Fruit fly (Drosophila melanogaster) whole organism, wandering third instar larva: ENCODE measurements around the gene pon.

Source experiments
- Abd-B ChIP-seq: fragments of >200 bp; optimal IDR thresholded peaks from 2 replicates; lab custom pipeline; 2017; ENCODE audit warnings: missing biosample characterization, missing genetic modification characterization
- CG32264 ChIP-seq: fragments of 200-800 bp; sonication (Bioruptor generic); optimal IDR thresholded peaks from 2 replicates; lab custom pipeline; 2016; ENCODE audit warnings: missing biosample characterization, missing genetic modification characterization
- CG9705 ChIP-seq: fragments of 200-800 bp; sonication (Bioruptor generic); optimal IDR thresholded peaks from 2 replicates; lab custom pipeline; 2018; ENCODE audit warnings: missing biosample characterization, mild to moderate bottlenecking, missing genetic modification characterization
- CrebA ChIP-seq: fragments of 200-800 bp; sonication (Bioruptor generic); optimal IDR thresholded peaks from 2 replicates; lab custom pipeline; 2016; ENCODE audit warnings: missing biosample characterization, mild to moderate bottlenecking, missing genetic modification characterization, borderline replicate concordance
- Dfd ChIP-seq: fragments of >200 bp; optimal IDR thresholded peaks from 2 replicates; lab custom pipeline; 2017; ENCODE audit warnings: missing biosample characterization, missing genetic modification characterization
- Dif ChIP-seq: fragments of 200-275, 200-300 bp; sonication (Bioruptor generic); optimal IDR thresholded peaks from 2 replicates; lab custom pipeline; 2018; ENCODE audit warnings: missing biosample characterization, missing genetic modification characterization; ENCODE audit not compliant: partially characterized antibody
- GATAd ChIP-seq: sonication (Bioruptor generic); optimal IDR thresholded peaks from 2 replicates; lab custom pipeline; 2016; ENCODE audit warnings: missing biosample characterization, missing genetic modification characterization
- HLH106 ChIP-seq: fragments of 200-800 bp; optimal IDR thresholded peaks from 3 replicates; lab custom pipeline; 2019; ENCODE audit warnings: missing biosample characterization, mild to moderate bottlenecking, missing genetic modification characterization, moderate library complexity
- Hnf4 ChIP-seq: fragments of 200-800 bp; sonication (Bioruptor generic); optimal IDR thresholded peaks from 2 replicates; lab custom pipeline; 2016; ENCODE audit warnings: missing biosample characterization, mild to moderate bottlenecking, missing genetic modification characterization
- Hr78 ChIP-seq: fragments of >200 bp; optimal IDR thresholded peaks from 2 replicates; lab custom pipeline; 2017; ENCODE audit warnings: missing biosample characterization, missing genetic modification characterization
- Hr83 ChIP-seq: fragments of 200-300 bp; sonication (Bioruptor generic); optimal IDR thresholded peaks from 2 replicates; lab custom pipeline; 2016; ENCODE audit warnings: missing biosample characterization, mild to moderate bottlenecking, missing genetic modification characterization, moderate library complexity; ENCODE audit not compliant: poor library complexity, severe bottlenecking
- Jra ChIP-seq: sonication (Bioruptor generic); optimal IDR thresholded peaks from 2 replicates; lab custom pipeline; 2016; ENCODE audit warnings: missing biosample characterization, missing genetic modification characterization
- Mio ChIP-seq: sonication (Bioruptor generic); optimal IDR thresholded peaks from 2 replicates; lab custom pipeline; 2016; ENCODE audit warnings: missing biosample characterization, missing genetic modification characterization
- Myc ChIP-seq: fragments of >200 bp; optimal IDR thresholded peaks from 2 replicates; lab custom pipeline; 2017
- N ChIP-seq: fragments of >200 bp; optimal IDR thresholded peaks from 2 replicates; lab custom pipeline; 2018; ENCODE audit warnings: missing biosample characterization, missing external identifiers, missing genetic modification characterization
- OdsH ChIP-seq: fragments of 200-800 bp; sonication (Bioruptor generic); optimal IDR thresholded peaks from 2 replicates; lab custom pipeline; 2016; ENCODE audit warnings: missing biosample characterization, mild to moderate bottlenecking, missing genetic modification characterization
- Rel ChIP-seq, 2 experiments: fragments of 200-800 bp; sonication (Bioruptor generic) in 1 of 2; optimal IDR thresholded peaks; 2 replicates in 1 of 2; 3 replicates in 1 of 2; lab custom pipeline; 2016 to 2019; ENCODE audit warnings: mild to moderate bottlenecking in 2 of 2, missing biosample characterization in 2 of 2, missing genetic modification characterization in 2 of 2, moderate library complexity in 1 of 2
- Sp1 ChIP-seq: fragments of 200-800 bp; sonication (Bioruptor generic); optimal IDR thresholded peaks from 3 replicates; lab custom pipeline; 2019; ENCODE audit warnings: missing biosample characterization, mild to moderate bottlenecking, missing genetic modification characterization, moderate library complexity
- Vsx2 ChIP-seq: fragments of 200-300, 225-300 bp; sonication (Bioruptor generic); optimal IDR thresholded peaks from 2 replicates; lab custom pipeline; 2018; ENCODE audit warnings: missing biosample characterization, missing genetic modification characterization; ENCODE audit not compliant: partially characterized antibody
- br ChIP-seq: fragments of 200-800 bp; sonication (Bioruptor generic); optimal IDR thresholded peaks from 2 replicates; lab custom pipeline; 2016; ENCODE audit warnings: missing biosample characterization, missing genetic modification characterization
- brk ChIP-seq: fragments of 200-800 bp; sonication (Bioruptor generic); optimal IDR thresholded peaks from 2 replicates; lab custom pipeline; 2016; ENCODE audit warnings: missing biosample characterization, mild to moderate bottlenecking, missing genetic modification characterization
- dl ChIP-seq, 2 experiments: fragments of 175-275, 200-275 bp in 1 of 2; fragments of 200-275 bp in 1 of 2; sonication (Bioruptor generic); optimal IDR thresholded peaks; lab custom pipeline; 2018; ENCODE audit warnings: mild to moderate bottlenecking in 2 of 2, missing biosample characterization in 2 of 2, missing genetic modification characterization in 2 of 2, moderate library complexity in 2 of 2; ENCODE audit not compliant: partially characterized antibody in 2 of 2, insufficient read depth in 1 of 2
- dmrt93B ChIP-seq: fragments of 200-800 bp; sonication (Bioruptor generic); optimal IDR thresholded peaks from 2 replicates; lab custom pipeline; 2018; ENCODE audit warnings: missing biosample characterization, mild to moderate bottlenecking, missing genetic modification characterization
- dsf ChIP-seq: sonication (Bioruptor generic); optimal IDR thresholded peaks from 2 replicates; lab custom pipeline; 2016; ENCODE audit warnings: missing biosample characterization, missing genetic modification characterization, borderline replicate concordance
- ey ChIP-seq: fragments of 200-800 bp; sonication (Bioruptor generic); optimal IDR thresholded peaks from 2 replicates; lab custom pipeline; 2016; ENCODE audit warnings: missing biosample characterization, missing genetic modification characterization
- foxo ChIP-seq, 2 experiments: fragments of 200-800 bp; sonication (Bioruptor generic); optimal IDR thresholded peaks; 2 replicates in 1 of 2; 3 replicates in 1 of 2; lab custom pipeline; 2016 to 2017; ENCODE audit warnings: missing biosample characterization in 2 of 2, missing genetic modification characterization in 2 of 2
- fru ChIP-seq: fragments of 200-800 bp; sonication (Bioruptor generic); optimal IDR thresholded peaks from 3 replicates; lab custom pipeline; 2016; ENCODE audit warnings: missing biosample characterization, mild to moderate bottlenecking, missing genetic modification characterization
- h ChIP-seq: fragments of 200-800 bp; sonication (Bioruptor generic); optimal IDR thresholded peaks from 3 replicates; lab custom pipeline; 2016; ENCODE audit warnings: missing biosample characterization, mild to moderate bottlenecking, missing genetic modification characterization
- jim ChIP-seq: fragments of 175-275, 200-325 bp; sonication (Bioruptor generic); optimal IDR thresholded peaks from 2 replicates; lab custom pipeline; 2016; ENCODE audit warnings: missing biosample characterization, mild to moderate bottlenecking, missing genetic modification characterization
- lola ChIP-seq: fragments of >200 bp; optimal IDR thresholded peaks from 2 replicates; lab custom pipeline; 2017; ENCODE audit warnings: missing biosample characterization, missing genetic modification characterization
- pan ChIP-seq: fragments of >200 bp; optimal IDR thresholded peaks from 2 replicates; lab custom pipeline; 2017
- psq ChIP-seq: fragments of 200-800 bp; sonication (Bioruptor generic); optimal IDR thresholded peaks from 3 replicates; lab custom pipeline; 2017; ENCODE audit warnings: missing biosample characterization, mild to moderate bottlenecking, missing genetic modification characterization, moderate library complexity
- rgr ChIP-seq: fragments of 200-800 bp; sonication (Bioruptor generic); optimal IDR thresholded peaks from 3 replicates; lab custom pipeline; 2016; ENCODE audit warnings: missing biosample characterization, mild to moderate bottlenecking, missing genetic modification characterization
- sage ChIP-seq: fragments of 200-800 bp; sonication (Bioruptor generic); optimal IDR thresholded peaks from 2 replicates; lab custom pipeline; 2016; ENCODE audit warnings: missing biosample characterization, mild to moderate bottlenecking, missing genetic modification characterization
- sv ChIP-seq: fragments of 200-800 bp; sonication (Bioruptor generic); optimal IDR thresholded peaks from 3 replicates; lab custom pipeline; 2016; ENCODE audit warnings: missing biosample characterization, missing genetic modification characterization
- tai ChIP-seq: sonication (Bioruptor generic); optimal IDR thresholded peaks from 2 replicates; lab custom pipeline; 2016; ENCODE audit warnings: missing biosample characterization, missing genetic modification characterization
- usp ChIP-seq: fragments of >200 bp; optimal IDR thresholded peaks from 2 replicates; lab custom pipeline; 2017; ENCODE audit warnings: missing biosample characterization, missing genetic modification characterization
- woc ChIP-seq: sonication (Bioruptor generic); optimal IDR thresholded peaks from 2 replicates; lab custom pipeline; 2016; ENCODE audit warnings: missing biosample characterization, mild to moderate bottlenecking, missing genetic modification characterization

The pon gene

dm6 chrX:4666650-4667360 is 30.7 kb downstream of the pon start, which contains the start of gene CG3009:
TSS of gene CG3009 (minus strand) at chrX:4666700.
- TF ChIP-seq Sp1 (peak; percentile 97), Hr78 (GFP tag; lab: Kevin White, UChicago) (no peak), dsf (GFP tag; lab: Kevin White, UChicago) (peak; percentile 69), Dif (GFP tag; lab: Kevin White, UChicago) (peak; percentile 83), rgr (GFP tag; lab: Kevin White, UChicago) (peak; percentile 98), N (GFP tag; lab: Kevin White, UChicago) (no peak), dl (GFP tag; optimal IDR thresholded peaks at IDR 0.05; lab: Kevin White, UChicago; ENCODE audit: insufficient read depth in 1 of 2, partially characterized antibody in 2 of 2) (peak in 1 of 2 experiments; percentile 57), brk (GFP tag; lab: Kevin White, UChicago) (peak; percentile 76), Hr83 (GFP tag; lab: Kevin White, UChicago) (peak; percentile 58), CG9705 (GFP tag; lab: Kevin White, UChicago) (peak; percentile 97), tai (peak; percentile 87), dmrt93B (peak; percentile 98), OdsH (GFP tag; lab: Kevin White, UChicago) (peak; percentile 97), CrebA (GFP tag; lab: Kevin White, UChicago) (peak; percentile 82), h (GFP tag; lab: Kevin White, UChicago) (peak; percentile 98), fru (GFP tag; lab: Kevin White, UChicago) (peak; percentile 99), jim (GFP tag; lab: Kevin White, UChicago) (no peak), Dfd (no peak), Rel (GFP tag; optimal IDR thresholded peaks at IDR 0.05; lab: Kevin White, UChicago) (peak; percentile 85), Rel (tag; optimal IDR thresholded peaks at IDR 0.05; lab: Kevin White, UChicago) (peak; percentile 94), Mio (GFP tag; lab: Kevin White, UChicago) (peak; percentile 85), psq (GFP tag; lab: Kevin White, UChicago) (peak; percentile 94), GATAd (peak; percentile 71), foxo (GFP tag; optimal IDR thresholded peaks at IDR 0.05; lab: Kevin White, UChicago) (peak; percentile 80 to 99), woc (GFP tag; lab: Kevin White, UChicago) (peak; percentile 97), Vsx2 (peak; percentile 82), Hnf4 (peak; percentile 97), sv (GFP tag; lab: Kevin White, UChicago) (peak; percentile 96), Abd-B (no peak), Myc (lab: Kevin White, UChicago) (peak; percentile 71), lola (GFP tag; lab: Kevin White, UChicago) (no peak), pan (lab: Kevin White, UChicago) (no peak), Jra (GFP tag; lab: Kevin White, UChicago) (peak; percentile 90), br (peak; percentile 98), CG32264 (GFP tag; lab: Kevin White, UChicago) (peak; percentile 92), HLH106 (tag; lab: Kevin White, UChicago) (peak; percentile 98), sage (GFP tag; lab: Kevin White, UChicago) (peak; percentile 83), usp (no peak), ey (GFP tag; lab: Kevin White, UChicago) (peak; percentile 98)

- TF ChIP-seq OdsH (GFP tag; lab: Kevin White, UChicago) (no peak), GATAd (no peak), sage (GFP tag; lab: Kevin White, UChicago) (no peak), Jra (GFP tag; lab: Kevin White, UChicago) (no peak), jim (GFP tag; lab: Kevin White, UChicago) (no peak), ey (GFP tag; lab: Kevin White, UChicago) (no peak), dl (GFP tag; optimal IDR thresholded peaks at IDR 0.05; lab: Kevin White, UChicago; ENCODE audit: insufficient read depth in 1 of 2, partially characterized antibody in 2 of 2) (no peak), dmrt93B (no peak)
These were observed 33.3 kb downstream of the pon start for dm6 chrX:4669438-4669837.
